Worm (Caenorhabditis elegans): Measurements from ENCODE around the gene F09G8.5.

- TF ChIP-seq egl-27 (tag; optimal IDR thresholded peaks at IDR 0.05) (no peak), mab-9 (GFP tag; IDR thresholded peaks at IDR 0.05) (no peak), zag-1 (tag; optimal IDR thresholded peaks at IDR 0.05) (no peak)
Measured at ce11 chrIII:8211562-8211961, 43.2 kb upstream of the F09G8.5 start.

Measured in whole organism, L1 larva.